Worm (Caenorhabditis elegans) whole organism, L3 larva: ENCODE results near the gene srsx-37.
"Not testable (repeated sequence)": the region's sequence is repeated elsewhere in the genome, so short reads cannot be mapped to it uniquely, and the experiment has no call there.

Source experiments
- ceh-82 ChIP-seq: fragments of 150-350 bp; optimal IDR thresholded peaks from 2 replicates; lab custom pipeline; 2014; ENCODE audit warnings: missing biosample characterization, missing genetic modification characterization
- elt-3 ChIP-seq, 3 experiments: fragments of 150-350 bp in 1 of 3; sonication (generic microtip) in 2 of 3; optimal IDR thresholded peaks; 2 replicates in 2 of 3; 4 replicates in 1 of 3; lab custom pipeline; 2014 to 2017; ENCODE audit warnings: missing biosample characterization in 3 of 3, missing genetic modification characterization in 3 of 3
- eor-1 ChIP-seq, 2 experiments: fragments of 150-350 bp; optimal IDR thresholded peaks; 2 replicates each; lab custom pipeline; 2014 to 2018; ENCODE audit warnings: missing biosample characterization in 2 of 2, missing genetic modification characterization in 2 of 2
- fkh-10 ChIP-seq: sonication (generic microtip); optimal IDR thresholded peaks from 2 replicates; lab custom pipeline; 2017; ENCODE audit warnings: missing biosample characterization, missing genetic modification reagents, missing genetic modification characterization
- lin-15B ChIP-seq: fragments of 150-350 bp; optimal IDR thresholded peaks from 2 replicates; lab custom pipeline; 2014; ENCODE audit warnings: missing biosample characterization, missing genetic modification characterization
- nhr-28 ChIP-seq: fragments of 150-350 bp; optimal IDR thresholded peaks from 2 replicates; lab custom pipeline; 2014; ENCODE audit warnings: missing biosample characterization, missing genetic modification characterization
- skn-1 ChIP-seq: fragments of 150-350 bp; optimal IDR thresholded peaks from 2 replicates; lab custom pipeline; 2014; ENCODE audit warnings: missing biosample characterization, missing genetic modification characterization
- unc-39 ChIP-seq: sonication (generic microtip); optimal IDR thresholded peaks from 4 replicates; lab custom pipeline; 2017; ENCODE audit warnings: missing biosample characterization, missing genetic modification characterization

Gene srsx-37

ce11 chrV:15215175-15215574 lies 43.8 kb downstream of the srsx-37 start, which contains the start of gene sri-26:
sri-26 (plus strand) TSS chrV:15215475.
- not testable (repeated sequence) for TF ChIP-seq fkh-10 (GFP tag; lab: Kevin White, UChicago); elt-3 (tag; optimal IDR thresholded peaks at IDR 0.05; lab: Kevin White, UChicago); ceh-82 (tag; lab: Kevin White, UChicago)

DNA sequence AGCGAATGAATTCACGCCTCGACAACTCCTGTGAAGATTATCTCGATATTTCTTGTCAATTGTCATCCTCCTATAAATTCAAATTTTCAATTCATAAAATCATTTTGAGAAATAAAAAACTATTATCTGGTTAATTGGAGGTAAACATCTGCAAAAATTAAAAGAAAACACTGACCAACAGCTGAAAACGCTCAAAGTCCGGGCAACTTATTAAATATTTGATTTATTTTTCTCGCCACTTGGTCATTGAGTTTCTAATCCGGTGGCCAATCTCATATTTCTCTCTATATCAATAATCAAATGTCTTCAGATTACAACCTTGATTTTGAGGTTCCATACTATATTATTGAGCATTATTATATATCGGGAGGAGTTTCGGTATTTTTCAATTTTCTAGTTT lies 47.1 kb downstream of the srsx-37 start, which contains the start of gene sri-24:
sri-24 (plus strand) TSS at position 301 of the 400 bp plus-strand sequence.
- not testable (repeated sequence) for TF ChIP-seq lin-15B (tag; lab: Kevin White, UChicago); eor-1 (tag; optimal IDR thresholded peaks at IDR 0.05; lab: Kevin White, UChicago); skn-1 (tag; lab: Kevin White, UChicago)

DNA sequence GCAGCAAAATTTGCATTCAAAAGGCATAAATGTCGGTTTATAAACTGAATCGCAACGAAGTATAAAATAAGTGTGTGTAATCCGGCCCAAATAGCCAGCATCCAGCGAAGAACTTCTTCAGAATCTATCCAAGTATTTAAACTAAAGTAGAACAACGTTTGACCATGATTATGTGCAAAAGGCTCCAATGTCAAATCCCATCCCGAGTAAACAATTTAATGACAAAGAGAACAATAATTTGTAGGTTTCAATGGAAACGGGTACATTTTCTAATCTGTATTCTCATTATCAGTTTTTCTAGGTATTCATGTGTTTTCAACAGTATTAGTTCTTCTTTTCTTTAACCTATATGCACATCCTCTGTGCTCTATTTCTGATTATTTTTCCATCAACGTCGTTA lies 51.3 kb downstream of the srsx-37 start, which contains the start of gene C41G6.12:
C41G6.12 (minus strand) TSS at position 101 of the 400 bp plus-strand sequence.
- TF ChIP-seq unc-39, skn-1, nhr-28 (tag; lab: Kevin White, UChicago): not testable (repeated sequence)
